Worm (Caenorhabditis elegans): ENCODE data around the gene flp-4.

flp-4 gene

ce11 chrII:10016013-10016412 lies 32.7 kb upstream of the flp-4 start, which contains the start of gene lec-2 (continued):
- TF ChIP-seq mdt-29 (GFP tag; IDR thresholded peaks at IDR 0.05) (no peak), set-16 (GFP tag; IDR thresholded peaks at IDR 0.05) (peak; percentile 63), hlh-11 (tag; optimal IDR thresholded peaks at IDR 0.05) (peak; percentile 55), hmg-1.1 (GFP tag; IDR thresholded peaks at IDR 0.05) (peak; percentile 77), mep-1 (tag; optimal IDR thresholded peaks at IDR 0.05) (peak; percentile 11), cey-2 (tag; optimal IDR thresholded peaks at IDR 0.05; ENCODE audit: borderline replicate concordance, insufficient read depth) (no peak), gei-8 (GFP tag; optimal IDR thresholded peaks at IDR 0.05) (peak; percentile 65), D1046.2 (GFP tag; IDR thresholded peaks at IDR 0.05) (0 out of 2 replicates have a peak, but pooled peaks have one; percentile 14), tra-1 (GFP tag; IDR thresholded peaks at IDR 0.05) (0 out of 2 replicates have a peak, but pooled peaks have one; percentile 43), dve-1 (tag; optimal IDR thresholded peaks at IDR 0.05; ENCODE audit: insufficient read depth) (peak; percentile 10), nhr-11 (tag; optimal IDR thresholded peaks at IDR 0.05) (peak; percentile 65), nhr-42 (GFP tag; IDR thresholded peaks at IDR 0.05) (no peak), dmd-8 (GFP tag; IDR thresholded peaks at IDR 0.05) (0 out of 2 replicates have a peak, but pooled peaks have one; percentile 21)

ce11 chrII:10017528-10017927 lies 31.1 kb upstream of the flp-4 start:
- TF ChIP-seq tag-97 (GFP tag; IDR thresholded peaks at IDR 0.05) = no peak
- TF ChIP-seq Y105C5A.15 (GFP tag; IDR thresholded peaks at IDR 0.05) = no peak
- no peak for TF ChIP-seq F26F4.8 (GFP tag; conservative IDR thresholded peaks at IDR 0.05)
- TF ChIP-seq lin-29 (GFP tag; IDR thresholded peaks at IDR 0.05) = no peak
- TF ChIP-seq fkh-10 (GFP tag; optimal IDR thresholded peaks at IDR 0.05) = no peak
- no peak for TF ChIP-seq nhr-11 (tag; optimal IDR thresholded peaks at IDR 0.05)
- no peak for TF ChIP-seq ctbp-1 (GFP tag; IDR thresholded peaks at IDR 0.05)
- TF ChIP-seq daf-16 (GFP tag; optimal IDR thresholded peaks at IDR 0.05) = no peak
- no peak for TF ChIP-seq daf-16 (tag; optimal IDR thresholded peaks at IDR 0.05)
- TF ChIP-seq unc-62 (GFP tag; optimal IDR thresholded peaks at IDR 0.05 in 1 of 2) = peak in 1 of 2 experiments; percentile 71
- TF ChIP-seq unc-62 (tag; optimal IDR thresholded peaks at IDR 0.05) = no peak
- no peak for TF ChIP-seq gei-8 (GFP tag; optimal IDR thresholded peaks at IDR 0.05)
- no peak for TF ChIP-seq ama-1 (optimal IDR thresholded peaks at IDR 0.05)
- TF ChIP-seq dmd-6 (GFP tag; IDR thresholded peaks at IDR 0.05) = peak; percentile 24; the same call in 1 of the 2 replicates
- TF ChIP-seq arid-1 (GFP tag; conservative IDR thresholded peaks at IDR 0.05) = no peak
- TF ChIP-seq dpl-1 (GFP tag; optimal IDR thresholded peaks at IDR 0.05) = no peak
- no peak for TF ChIP-seq nhr-77 (tag; optimal IDR thresholded peaks at IDR 0.05)
- no peak for TF ChIP-seq madf-5 (GFP tag; IDR thresholded peaks at IDR 0.05)
- peak; percentile 54 for TF ChIP-seq aha-1 (tag)
- no peak for TF ChIP-seq ztf-7 (tag; optimal IDR thresholded peaks at IDR 0.05)
- TF ChIP-seq tra-1 (GFP tag; IDR thresholded peaks at IDR 0.05) = 0 out of 2 replicates have a peak, but pooled peaks have one; percentile 25
- TF ChIP-seq mxl-3 (GFP tag; optimal IDR thresholded peaks at IDR 0.05) = peak; percentile 15
- no peak for TF ChIP-seq mep-1 (tag; optimal IDR thresholded peaks at IDR 0.05)
- no peak for TF ChIP-seq Y75B8A.6 (GFP tag; IDR thresholded peaks at IDR 0.05)
- no peak for TF ChIP-seq ceh-28 (tag; optimal IDR thresholded peaks at IDR 0.05)
- no peak for TF ChIP-seq snpc-4 (tag; optimal IDR thresholded peaks at IDR 0.05)
- TF ChIP-seq ceh-44 (GFP tag; IDR thresholded peaks at IDR 0.05) = no peak
- TF ChIP-seq daf-8 (GFP tag; IDR thresholded peaks at IDR 0.05) = no peak
- TF ChIP-seq hlh-11 (tag; optimal IDR thresholded peaks at IDR 0.05) = no peak
- no peak for TF ChIP-seq pha-4 (GFP tag; IDR thresholded peaks at IDR 0.05)
- TF ChIP-seq pha-4 (tag; optimal IDR thresholded peaks at IDR 0.05) = no peak
- TF ChIP-seq sdz-12 (GFP tag; optimal IDR thresholded peaks at IDR 0.05) = no peak
- TF ChIP-seq dve-1 (tag; optimal IDR thresholded peaks at IDR 0.05; ENCODE audit: insufficient read depth) = no peak
- no peak for TF ChIP-seq nhr-25 (tag; optimal IDR thresholded peaks at IDR 0.05; ENCODE audit: borderline replicate concordance, insufficient read depth)
- no peak for TF ChIP-seq vab-7 (GFP tag; IDR thresholded peaks at IDR 0.05)
- no peak for TF ChIP-seq F37D6.2 (tag; optimal IDR thresholded peaks at IDR 0.05)
- TF ChIP-seq duxl-1 (tag; optimal IDR thresholded peaks at IDR 0.05; ENCODE audit: poor library complexity) = no peak
- no peak for TF ChIP-seq spr-3 (GFP tag; optimal IDR thresholded peaks at IDR 0.05)
- TF ChIP-seq zfp-2 (tag; optimal IDR thresholded peaks at IDR 0.05) = no peak
- TF ChIP-seq daf-12 (tag; optimal IDR thresholded peaks at IDR 0.05) = no peak
- no peak for TF ChIP-seq unc-39 (tag; optimal IDR thresholded peaks at IDR 0.05)
- peak; percentile 20 for TF ChIP-seq hlh-30 (tag; optimal IDR thresholded peaks at IDR 0.05; ENCODE audit: insufficient read depth)
- no peak for TF ChIP-seq ceh-62 (tag; optimal IDR thresholded peaks at IDR 0.05)

Measured in whole organism, L4 larva.